Fruit fly (Drosophila melanogaster): ENCODE measurements around the gene gudu.

Gene gudu

dm6 chr2L:7339392-7340014 is 48.8 kb upstream of the gudu start (continued):
- no peak for TF ChIP-seq CG15479 (GFP tag; optimal IDR thresholded peaks at IDR 0.05)
- no peak for TF ChIP-seq fd3F (GFP tag; optimal IDR thresholded peaks at IDR 0.05)
- no peak for TF ChIP-seq CG1529 (GFP tag; optimal IDR thresholded peaks at IDR 0.05)
- TF ChIP-seq CG2202 (tag; optimal IDR thresholded peaks at IDR 0.05): peak; percentile 54
- peak; percentile 1 for TF ChIP-seq CG14965 (GFP tag; optimal IDR thresholded peaks at IDR 0.05; ENCODE audit: borderline replicate concordance)
- no peak for TF ChIP-seq Drgx (GFP tag; IDR thresholded peaks at IDR 0.05)
- no peak for TF ChIP-seq CG12769 (tag; optimal IDR thresholded peaks at IDR 0.05)
- peak; percentile 47 for TF ChIP-seq Atf3 (GFP tag; optimal IDR thresholded peaks at IDR 0.05)
- no peak for TF ChIP-seq her (GFP tag; optimal IDR thresholded peaks at IDR 0.05)
- TF ChIP-seq CG11456 (GFP tag; IDR thresholded peaks at IDR 0.05): 0 out of 3 replicates have a peak, but pooled peaks have one; percentile 38
- TF ChIP-seq trh (GFP tag; optimal IDR thresholded peaks at IDR 0.05): peak; percentile 4
- TF ChIP-seq ind (GFP tag; optimal IDR thresholded peaks at IDR 0.05): no peak
- no peak for TF ChIP-seq CG18476 (GFP tag; optimal IDR thresholded peaks at IDR 0.05)
- TF ChIP-seq Hmx (GFP tag; optimal IDR thresholded peaks at IDR 0.05): no peak
- no peak for TF ChIP-seq CG12744 (GFP tag; optimal IDR thresholded peaks at IDR 0.05)
- TF ChIP-seq Sox102F (GFP tag; optimal IDR thresholded peaks at IDR 0.05): no peak
- TF ChIP-seq tio (GFP tag; optimal IDR thresholded peaks at IDR 0.05): peak; percentile 34
- TF ChIP-seq H2.0 (GFP tag; IDR thresholded peaks at IDR 0.05): no peak
- TF ChIP-seq CG2678 (tag; optimal IDR thresholded peaks at IDR 0.05): peak; percentile 22
- no peak for TF ChIP-seq Hr78 (GFP tag; optimal IDR thresholded peaks at IDR 0.05)
- TF ChIP-seq Poxn (GFP tag; IDR thresholded peaks at IDR 0.05): no peak
- no peak for TF ChIP-seq NFAT (GFP tag; IDR thresholded peaks at IDR 0.05)
- no peak for TF ChIP-seq CG3163 (GFP tag; optimal IDR thresholded peaks at IDR 0.05)
- TF ChIP-seq insv (GFP tag; optimal IDR thresholded peaks at IDR 0.05): no peak
- no peak for TF ChIP-seq shn (GFP tag; optimal IDR thresholded peaks at IDR 0.05)
- TF ChIP-seq gem (tag; optimal IDR thresholded peaks at IDR 0.05): peak; percentile 30
- TF ChIP-seq CG10321 (GFP tag; IDR thresholded peaks at IDR 0.05): no peak
- no peak for TF ChIP-seq zen2 (GFP tag; IDR thresholded peaks at IDR 0.05; ENCODE audit: partially characterized antibody)
- no peak for TF ChIP-seq YL-1 (GFP tag; optimal IDR thresholded peaks at IDR 0.05)
- no peak for TF ChIP-seq CG13287 (GFP tag; IDR thresholded peaks at IDR 0.05; ENCODE audit: partially characterized antibody)
- TF ChIP-seq cg (GFP tag; optimal IDR thresholded peaks at IDR 0.05): no peak
- no peak for TF ChIP-seq eyg (GFP tag; optimal IDR thresholded peaks at IDR 0.05)
- TF ChIP-seq CG3407 (GFP tag; optimal IDR thresholded peaks at IDR 0.05): peak; percentile 2
- no peak for TF ChIP-seq Hey (tag; optimal IDR thresholded peaks at IDR 0.05)
- TF ChIP-seq CG18619 (GFP tag; optimal IDR thresholded peaks at IDR 0.05): peak; percentile 35
- TF ChIP-seq pros (GFP tag; optimal IDR thresholded peaks at IDR 0.05): no peak
- no peak for TF ChIP-seq Doc2 (GFP tag; IDR thresholded peaks at IDR 0.05)
- TF ChIP-seq sob (GFP tag; IDR thresholded peaks at IDR 0.05): no peak
- TF ChIP-seq CG15011 (GFP tag; optimal IDR thresholded peaks at IDR 0.05): peak; percentile 18
- TF ChIP-seq fu2 (GFP tag; optimal IDR thresholded peaks at IDR 0.05): no peak
- no peak for TF ChIP-seq ranshi (GFP tag; IDR thresholded peaks at IDR 0.05)
- no peak for TF ChIP-seq Ada2b (GFP tag; IDR thresholded peaks at IDR 0.05)
- no peak for TF ChIP-seq CG12104 (GFP tag; optimal IDR thresholded peaks at IDR 0.05)
- no peak for TF ChIP-seq fru (optimal IDR thresholded peaks at IDR 0.05)
- TF ChIP-seq CG6272 (GFP tag; IDR thresholded peaks at IDR 0.05): no peak
- no peak for TF ChIP-seq Hsf (GFP tag; optimal IDR thresholded peaks at IDR 0.05)
- TF ChIP-seq Ets65A (GFP tag): peak; percentile 90
- TF ChIP-seq jigr1 (GFP tag; IDR thresholded peaks at IDR 0.05): no peak
- no peak for TF ChIP-seq CG7786 (GFP tag; optimal IDR thresholded peaks at IDR 0.05)
- no peak for TF ChIP-seq Bdp1 (GFP tag; optimal IDR thresholded peaks at IDR 0.05)
- TF ChIP-seq Rfx (GFP tag; IDR thresholded peaks at IDR 0.05): no peak
- TF ChIP-seq Antp (GFP tag; optimal IDR thresholded peaks at IDR 0.05): no peak

Data from whole organism, embryonic.